Fruit fly (Drosophila melanogaster): Measurements from ENCODE around the gene Usp12-46.

Usp12-46 gene

dm6 chr3R:22753895-22754774 is 3.4 kb downstream of the Usp12-46 start (continued):
- peak; percentile 81 for TF ChIP-seq CG9437 (GFP tag; optimal IDR thresholded peaks at IDR 0.05)
- peak; percentile 8 for TF ChIP-seq CG10274 (GFP tag; optimal IDR thresholded peaks at IDR 0.05)
- TF ChIP-seq sens-2 (GFP tag; IDR thresholded peaks at IDR 0.05), result no peak; the same call in 1 of the 2 replicates
- TF ChIP-seq BEAF-32 (GFP tag; optimal IDR thresholded peaks at IDR 0.05), result no peak
- TF ChIP-seq sim (GFP tag; IDR thresholded peaks at IDR 0.05), result no peak; the same call in 1 of the 2 replicates
- TF ChIP-seq CG6254 (GFP tag; optimal IDR thresholded peaks at IDR 0.05), result peak; percentile 68
- peak; percentile 83 for TF ChIP-seq ci (GFP tag; IDR thresholded peaks at IDR 0.05)
- TF ChIP-seq Opbp (GFP tag; IDR thresholded peaks at IDR 0.05; ENCODE audit: partially characterized antibody), result no peak
- TF ChIP-seq crp (GFP tag; optimal IDR thresholded peaks at IDR 0.05), result peak in 1 of 2 experiments; percentile 1
- peak; percentile 13 for TF ChIP-seq Mes4 (GFP tag; optimal IDR thresholded peaks at IDR 0.05)
- no peak for TF ChIP-seq CG2129 (GFP tag; IDR thresholded peaks at IDR 0.05; ENCODE audit: partially characterized antibody)
- no peak for TF ChIP-seq Atf6 (GFP tag; IDR thresholded peaks at IDR 0.05)
- TF ChIP-seq mirr (GFP tag; optimal IDR thresholded peaks at IDR 0.05), result peak; percentile 48
- TF ChIP-seq Dip3 (GFP tag; optimal IDR thresholded peaks at IDR 0.05), result peak; percentile 3
- TF ChIP-seq CG11093 (GFP tag; IDR thresholded peaks at IDR 0.05), result no peak
- no peak for TF ChIP-seq sd (tag; optimal IDR thresholded peaks at IDR 0.05)
- TF ChIP-seq cad (GFP tag; optimal IDR thresholded peaks at IDR 0.05), result no peak
- TF ChIP-seq Dll (GFP tag; IDR thresholded peaks at IDR 0.05; ENCODE audit: partially characterized antibody), result no peak
- peak; percentile 52; the same call in 1 of the 2 replicates for TF ChIP-seq sisA (GFP tag; IDR thresholded peaks at IDR 0.05)
- peak; percentile 1 for TF ChIP-seq CG1792 (GFP tag; optimal IDR thresholded peaks at IDR 0.05)
- no peak for TF ChIP-seq CG9797 (GFP tag; optimal IDR thresholded peaks at IDR 0.05)
- peak; percentile 37 for TF ChIP-seq CG16863 (GFP tag; optimal IDR thresholded peaks at IDR 0.05)
- TF ChIP-seq Rx (GFP tag; IDR thresholded peaks at IDR 0.05), result peak; percentile 57
- peak; percentile 51 for TF ChIP-seq Drgx (GFP tag; IDR thresholded peaks at IDR 0.05)
- TF ChIP-seq CG16813 (GFP tag; IDR thresholded peaks at IDR 0.05; ENCODE audit: partially characterized antibody), result no peak
- TF ChIP-seq gro (GFP tag; optimal IDR thresholded peaks at IDR 0.05), result no peak
- TF ChIP-seq inv (GFP tag; IDR thresholded peaks at IDR 0.05; ENCODE audit: partially characterized antibody), result no peak
- TF ChIP-seq CG10431 (GFP tag; optimal IDR thresholded peaks at IDR 0.05), result no peak
- peak; percentile 25 for TF ChIP-seq gcm (GFP tag; optimal IDR thresholded peaks at IDR 0.05)
- peak; percentile 33; the same call in 1 of the 3 replicates for TF ChIP-seq H15 (GFP tag; IDR thresholded peaks at IDR 0.05)
- no peak for TF ChIP-seq CG6683 (GFP tag; optimal IDR thresholded peaks at IDR 0.05)
- TF ChIP-seq C15 (GFP tag; IDR thresholded peaks at IDR 0.05), result no peak
- TF ChIP-seq D19A (tag; optimal IDR thresholded peaks at IDR 0.05), result peak; percentile 92
- TF ChIP-seq Mrtf (GFP tag; IDR thresholded peaks at IDR 0.05), result peak; percentile 23; the same call in 1 of the 3 replicates
- TF ChIP-seq CG8924 (tag; optimal IDR thresholded peaks at IDR 0.05), result peak; percentile 57
- TF ChIP-seq ase (GFP tag; IDR thresholded peaks at IDR 0.05), result peak; percentile 35; the same call in 2 of the 3 replicates
- peak; percentile 26 for TF ChIP-seq Chrac-16 (GFP tag; optimal IDR thresholded peaks at IDR 0.05)
- 0 out of 2 replicates have a peak, but pooled peaks have one; percentile 9 for TF ChIP-seq CG4360 (GFP tag; IDR thresholded peaks at IDR 0.05)
- no peak for TF ChIP-seq NK7.1 (GFP tag; optimal IDR thresholded peaks at IDR 0.05)
- TF ChIP-seq dmrt11E (tag; optimal IDR thresholded peaks at IDR 0.05), result no peak
- TF ChIP-seq bowl (GFP tag; IDR thresholded peaks at IDR 0.05), result peak; percentile 53; the same call in 1 of the 2 replicates
- TF ChIP-seq Camta (GFP tag; optimal IDR thresholded peaks at IDR 0.05), result peak; percentile 64
- no peak for TF ChIP-seq CG15479 (GFP tag; optimal IDR thresholded peaks at IDR 0.05)
- peak; percentile 58 for TF ChIP-seq CG4328 (GFP tag; optimal IDR thresholded peaks at IDR 0.05)
- TF ChIP-seq Dbx (GFP tag; IDR thresholded peaks at IDR 0.05), result peak; percentile 78
- TF ChIP-seq Sox100B (GFP tag; optimal IDR thresholded peaks at IDR 0.05), result peak; percentile 81
- peak; percentile 17 for TF ChIP-seq nerfin-1 (tag; optimal IDR thresholded peaks at IDR 0.05)
- peak; percentile 59 for TF ChIP-seq CG12104 (GFP tag; optimal IDR thresholded peaks at IDR 0.05)

All from whole organism, embryonic.